Worm (Caenorhabditis elegans) whole organism, early embryonic: ENCODE data around the gene Y66D12A.6.

Source experiments
- ama-1 ChIP-seq: fragments of 150-350 bp; optimal IDR thresholded peaks from 2 replicates; lab custom pipeline; 2014
- ceh-13 ChIP-seq: fragments of 200-800 bp; sonication (Bioruptor generic); optimal IDR thresholded peaks from 2 replicates; lab custom pipeline; 2018; ENCODE audit warnings: mild to moderate bottlenecking, missing genetic modification characterization, missing compliant biosample characterization
- ceh-36 ChIP-seq: sonication (generic microtip); optimal IDR thresholded peaks from 2 replicates; lab custom pipeline; 2016; ENCODE audit warnings: missing genetic modification characterization, inconsistent platforms, missing compliant biosample characterization
- flt-1 ChIP-seq: fragments of 200-800 bp; sonication (Bioruptor generic); IDR thresholded peaks from 2 replicates; pipeline ENCODE4 v1.3.6; 2022; ENCODE audit warnings: missing genetic modification characterization, missing compliant biosample characterization
- hmg-4 ChIP-seq: fragments of 200-800 bp; sonication (Bioruptor generic); optimal IDR thresholded peaks from 2 replicates; lab custom pipeline; 2018; ENCODE audit warnings: mild to moderate bottlenecking, missing genetic modification characterization, missing compliant biosample characterization
- scrt-1 ChIP-seq: fragments of 200-800 bp; sonication (Bioruptor generic); IDR thresholded peaks from 2 replicates; pipeline ENCODE4 v1.3.6; 2022; ENCODE audit warnings: missing genetic modification characterization, missing compliant biosample characterization
- tra-4 ChIP-seq: sonication (generic microtip); optimal IDR thresholded peaks from 2 replicates; lab custom pipeline; 2017; ENCODE audit warnings: missing genetic modification characterization, missing compliant biosample characterization

DNA sequence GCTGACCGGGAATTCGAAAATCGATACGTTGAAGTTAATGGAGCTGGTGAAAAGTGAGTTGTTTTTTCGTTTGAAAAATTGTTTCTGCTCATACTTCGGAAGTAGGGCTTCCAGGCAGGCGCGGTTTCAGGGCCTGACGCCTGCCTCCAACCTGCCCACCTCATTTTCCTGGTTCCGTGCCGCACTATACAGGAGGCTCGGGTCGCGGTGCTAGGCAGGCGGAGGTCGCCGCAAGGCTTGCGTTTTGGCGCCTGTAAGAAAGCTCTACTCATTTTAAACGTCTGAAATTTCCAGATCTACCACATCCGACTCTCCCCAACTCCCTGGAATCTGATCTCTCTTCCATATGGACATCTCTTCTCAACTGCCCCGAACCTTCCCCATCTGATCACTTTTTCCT, 36.3 kb downstream of the Y66D12A.6 start:
- TF ChIP-seq ama-1 (lab: Kevin White, UChicago) (no peak), tra-4 (tag; lab: Kevin White, UChicago) (no peak), flt-1 (no peak), scrt-1 (GFP tag; lab: Robert Waterston, UW) (no peak), ceh-13 (GFP tag; lab: Kevin White, UChicago) (no peak), ceh-36 (no peak), hmg-4 (no peak)
